Worm (Caenorhabditis elegans) whole organism, L3 larva: ENCODE results near the gene W04G3.11.

ENCODE experiments used
- R02D3.7 ChIP-seq: fragments of 150-350 bp; optimal IDR thresholded peaks from 2 replicates; lab custom pipeline; 2014; ENCODE audit warnings: missing biosample characterization, missing genetic modification characterization
- aly-2 ChIP-seq: fragments of 150-350 bp; optimal IDR thresholded peaks from 2 replicates; lab custom pipeline; 2014; ENCODE audit warnings: missing biosample characterization, missing genetic modification characterization
- ama-1 ChIP-seq: fragments of 150-350 bp; optimal IDR thresholded peaks from 2 replicates; lab custom pipeline; 2018
- ceh-28 ChIP-seq: fragments of 150-350 bp; optimal IDR thresholded peaks from 2 replicates; lab custom pipeline; 2014; ENCODE audit warnings: missing biosample characterization, missing genetic modification reagents, missing genetic modification characterization
- ceh-82 ChIP-seq: fragments of 150-350 bp; optimal IDR thresholded peaks from 2 replicates; lab custom pipeline; 2014; ENCODE audit warnings: missing biosample characterization, missing genetic modification characterization
- ceh-9 ChIP-seq: sonication (generic microtip); optimal IDR thresholded peaks from 2 replicates; lab custom pipeline; 2018; ENCODE audit warnings: missing biosample characterization, missing genetic modification characterization
- egl-27 ChIP-seq: sonication (generic microtip); optimal IDR thresholded peaks from 4 replicates; lab custom pipeline; 2017; ENCODE audit warnings: missing biosample characterization, missing genetic modification reagents, missing genetic modification characterization
- egl-5 ChIP-seq: fragments of 150-350 bp; optimal IDR thresholded peaks from 2 replicates; lab custom pipeline; 2017; ENCODE audit warnings: missing biosample characterization, missing genetic modification reagents, missing genetic modification characterization, inconsistent platforms
- elt-1 ChIP-seq: fragments of 150-350 bp; optimal IDR thresholded peaks from 2 replicates; lab custom pipeline; 2014; ENCODE audit warnings: missing biosample characterization, missing genetic modification characterization
- elt-2 ChIP-seq: sonication (generic microtip); optimal IDR thresholded peaks from 2 replicates; lab custom pipeline; 2016; ENCODE audit warnings: missing genetic modification reagents, mild to moderate bottlenecking, missing genetic modification characterization, missing compliant biosample characterization
- elt-3 ChIP-seq, 3 experiments: fragments of 150-350 bp in 1 of 3; sonication (generic microtip) in 2 of 3; optimal IDR thresholded peaks; 2 replicates in 2 of 3; 4 replicates in 1 of 3; lab custom pipeline; 2014 to 2017; ENCODE audit warnings: missing biosample characterization in 3 of 3, missing genetic modification characterization in 3 of 3
- fkh-10 ChIP-seq: sonication (generic microtip); optimal IDR thresholded peaks from 2 replicates; lab custom pipeline; 2017; ENCODE audit warnings: missing biosample characterization, missing genetic modification reagents, missing genetic modification characterization
- fkh-2 ChIP-seq: fragments of 150-350 bp; optimal IDR thresholded peaks from 2 replicates; lab custom pipeline; 2014; ENCODE audit warnings: missing biosample characterization, missing genetic modification reagents, missing genetic modification characterization
- fos-1 ChIP-seq: fragments of 150-350 bp; optimal IDR thresholded peaks from 2 replicates; lab custom pipeline; 2014; ENCODE audit warnings: missing biosample characterization, missing genetic modification characterization
- hmg-11 ChIP-seq: sonication (generic microtip); optimal IDR thresholded peaks from 2 replicates; lab custom pipeline; 2016; ENCODE audit warnings: missing genetic modification characterization, missing compliant biosample characterization
- jun-1 ChIP-seq: fragments of 150-350 bp; optimal IDR thresholded peaks from 2 replicates; lab custom pipeline; 2014; ENCODE audit warnings: missing biosample characterization, missing genetic modification reagents, missing genetic modification characterization
- lin-15B ChIP-seq: fragments of 150-350 bp; optimal IDR thresholded peaks from 2 replicates; lab custom pipeline; 2014; ENCODE audit warnings: missing biosample characterization, missing genetic modification characterization
- lin-39 ChIP-seq: fragments of 150-350 bp; optimal IDR thresholded peaks from 2 replicates; lab custom pipeline; 2018; ENCODE audit warnings: missing biosample characterization, missing genetic modification reagents, missing genetic modification characterization
- lsy-12 ChIP-seq: sonication (generic microtip); optimal IDR thresholded peaks from 2 replicates; lab custom pipeline; 2016; ENCODE audit warnings: mild to moderate bottlenecking, missing genetic modification characterization, missing compliant biosample characterization
- mdl-1 ChIP-seq: fragments of 150-350 bp; optimal IDR thresholded peaks from 2 replicates; lab custom pipeline; 2014; ENCODE audit warnings: missing biosample characterization, missing genetic modification characterization
- mml-1 ChIP-seq: fragments of 150-350 bp; sonication (generic microtip); optimal IDR thresholded peaks from 3 replicates; lab custom pipeline; 2014; ENCODE audit warnings: missing biosample characterization, missing genetic modification characterization
- nhr-11 ChIP-seq: fragments of 150-350 bp; optimal IDR thresholded peaks from 2 replicates; lab custom pipeline; 2014; ENCODE audit warnings: missing biosample characterization, missing genetic modification characterization
- nhr-12 ChIP-seq: fragments of 150-350 bp; optimal IDR thresholded peaks from 2 replicates; lab custom pipeline; 2014; ENCODE audit warnings: missing biosample characterization, missing genetic modification characterization
- nhr-23 ChIP-seq: fragments of 150-350 bp; optimal IDR thresholded peaks from 2 replicates; lab custom pipeline; 2014; ENCODE audit warnings: missing biosample characterization, missing genetic modification reagents, missing genetic modification characterization
- nhr-237 ChIP-seq: fragments of 150-350 bp; optimal IDR thresholded peaks from 2 replicates; lab custom pipeline; 2014; ENCODE audit warnings: missing biosample characterization, missing genetic modification characterization
- nhr-25 ChIP-seq: sonication (generic microtip); optimal IDR thresholded peaks from 2 replicates; lab custom pipeline; 2017; ENCODE audit warnings: missing biosample characterization, missing genetic modification characterization
- nhr-28 ChIP-seq: fragments of 150-350 bp; optimal IDR thresholded peaks from 2 replicates; lab custom pipeline; 2014; ENCODE audit warnings: missing biosample characterization, missing genetic modification characterization
- nhr-43 ChIP-seq: sonication (generic microtip); optimal IDR thresholded peaks from 2 replicates; lab custom pipeline; 2016; ENCODE audit warnings: mild to moderate bottlenecking, missing genetic modification characterization, missing compliant biosample characterization; ENCODE audit not compliant: poor library complexity, severe bottlenecking
- nhr-67 ChIP-seq: fragments of 150-350 bp; optimal IDR thresholded peaks from 2 replicates; lab custom pipeline; 2014; ENCODE audit warnings: missing biosample characterization, missing genetic modification characterization
- nhr-77 ChIP-seq: fragments of 150-350 bp; optimal IDR thresholded peaks from 2 replicates; lab custom pipeline; 2014; ENCODE audit warnings: missing biosample characterization, missing genetic modification characterization
- pha-4 ChIP-seq: fragments of 150-350 bp; optimal IDR thresholded peaks from 2 replicates; lab custom pipeline; 2014; ENCODE audit warnings: missing biosample characterization, missing genetic modification reagents, missing genetic modification characterization
- pqm-1 ChIP-seq: fragments of 150-350 bp; optimal IDR thresholded peaks from 2 replicates; lab custom pipeline; 2017; ENCODE audit warnings: missing biosample characterization, missing genetic modification characterization, inconsistent platforms
- sea-2 ChIP-seq: fragments of 150-350 bp; sonication (generic microtip); optimal IDR thresholded peaks from 4 replicates; lab custom pipeline; 2014; ENCODE audit warnings: missing biosample characterization, missing genetic modification reagents, missing genetic modification characterization
- tbx-2 ChIP-seq: sonication (generic microtip); optimal IDR thresholded peaks from 2 replicates; lab custom pipeline; 2016; ENCODE audit warnings: mild to moderate bottlenecking, missing genetic modification characterization, missing compliant biosample characterization
- unc-62 ChIP-seq: fragments of 150-350 bp; sonication (generic microtip); optimal IDR thresholded peaks from 4 replicates; lab custom pipeline; 2014; ENCODE audit warnings: missing biosample characterization, missing genetic modification reagents, missing genetic modification characterization
- zag-1 ChIP-seq: fragments of 150-350 bp; optimal IDR thresholded peaks from 2 replicates; lab custom pipeline; 2014; ENCODE audit warnings: missing biosample characterization, missing genetic modification characterization
- ztf-11 ChIP-seq: fragments of 150-350 bp; optimal IDR thresholded peaks from 2 replicates; lab custom pipeline; 2014; ENCODE audit warnings: missing biosample characterization, missing genetic modification characterization

W04G3.11 gene

ce11 chrX:11122412-11122811 is 33.4 kb downstream of the W04G3.11 start:
- TF ChIP-seq aly-2: no peak
- TF ChIP-seq lin-39 (tag; lab: Kevin White, UChicago): no peak
- TF ChIP-seq ztf-11: no peak
- no peak for TF ChIP-seq ceh-28
- no peak for TF ChIP-seq R02D3.7 (tag; lab: Kevin White, UChicago)
- no peak for TF ChIP-seq sea-2 (GFP tag; lab: Kevin White, UChicago)
- TF ChIP-seq zag-1: no peak
- no peak for TF ChIP-seq egl-27
- no peak for TF ChIP-seq unc-62
- no peak for TF ChIP-seq jun-1 (tag; lab: Kevin White, UChicago)
- TF ChIP-seq elt-1 (tag; lab: Kevin White, UChicago): no peak
- TF ChIP-seq tbx-2 (tag; lab: Kevin White, UChicago): no peak

DNA sequence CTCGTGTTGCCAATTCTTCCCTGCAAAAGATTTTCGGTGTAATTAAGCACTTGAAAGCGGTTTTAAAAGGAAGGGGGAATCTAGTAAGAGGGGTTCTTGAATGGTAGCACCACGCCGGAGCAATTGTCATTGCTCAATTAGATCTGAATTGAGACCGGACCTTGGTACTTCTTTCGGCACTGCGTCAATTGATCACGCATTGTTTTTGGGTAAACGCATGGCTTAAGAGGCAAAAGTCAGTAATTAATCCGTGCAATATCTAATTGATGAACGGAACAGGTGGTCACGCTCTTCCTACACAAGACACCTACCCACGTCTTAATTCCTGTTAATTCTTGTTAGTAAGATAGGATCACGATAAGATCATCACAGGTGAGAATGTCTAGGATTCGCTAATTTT is 35.0 kb downstream of the W04G3.11 start:
- no peak for TF ChIP-seq lin-15B
- no peak for TF ChIP-seq lin-39 (tag; lab: Kevin White, UChicago)
- TF ChIP-seq nhr-11 (tag; lab: Kevin White, UChicago): no peak
- no peak for TF ChIP-seq mml-1
- TF ChIP-seq hmg-11 (tag; lab: Kevin White, UChicago): no peak
- TF ChIP-seq fos-1 (tag; lab: Kevin White, UChicago): no peak
- TF ChIP-seq ceh-9 (tag; lab: Kevin White, UChicago): no peak
- no peak for TF ChIP-seq nhr-43 (tag; lab: Kevin White, UChicago)
- TF ChIP-seq ztf-11: no peak
- no peak for TF ChIP-seq nhr-67
- TF ChIP-seq ceh-28: no peak
- TF ChIP-seq ceh-82: no peak

ce11 chrX:11125520-11125919 is 36.5 kb downstream of the W04G3.11 start, which contains the start of gene alr-1:
TSS of gene alr-1 (minus strand) at chrX:11125620.
- no peak for TF ChIP-seq sea-2 (GFP tag; lab: Kevin White, UChicago)
- TF ChIP-seq egl-27: no peak
- no peak for TF ChIP-seq nhr-23 (tag; lab: Kevin White, UChicago)
- no peak for TF ChIP-seq nhr-77 (tag; lab: Kevin White, UChicago)
- no peak for TF ChIP-seq lin-15B
- TF ChIP-seq lsy-12: no peak

DNA sequence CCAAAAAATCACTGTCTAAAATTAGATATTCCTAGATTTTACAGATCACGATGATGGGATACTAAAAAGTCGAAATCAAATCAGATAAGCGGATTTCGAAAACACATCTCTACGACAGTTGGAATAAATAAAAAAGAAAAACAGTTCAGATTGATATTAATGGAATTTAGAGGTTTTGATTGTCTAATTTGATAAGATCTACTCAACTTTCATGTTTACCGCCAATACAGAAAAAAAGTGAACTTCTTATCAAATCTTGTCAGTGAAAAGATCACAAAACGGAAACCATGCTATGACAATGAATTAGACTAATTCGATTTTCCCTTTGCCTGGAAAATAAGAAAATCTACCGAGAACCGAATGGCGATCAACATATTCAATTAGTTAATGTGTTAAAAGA is 37.3 kb downstream of the W04G3.11 start:
- TF ChIP-seq elt-3 (tag; optimal IDR thresholded peaks at IDR 0.05; lab: Kevin White, UChicago) (no peak), nhr-12 (no peak), nhr-25 (tag; lab: Kevin White, UChicago) (no peak), nhr-23 (tag; lab: Kevin White, UChicago) (no peak), nhr-67 (no peak), pqm-1 (no peak)

ce11 chrX:11132260-11132659 is 43.3 kb downstream of the W04G3.11 start:
- TF ChIP-seq lin-15B (no peak), hmg-11 (tag; lab: Kevin White, UChicago) (no peak), elt-2 (tag; lab: Kevin White, UChicago) (peak; percentile 78), pha-4 (tag; lab: Kevin White, UChicago) (peak; percentile 51), ama-1 (lab: Kevin White, UChicago) (no peak), nhr-28 (tag; lab: Kevin White, UChicago) (no peak), nhr-12 (no peak), pqm-1 (peak; percentile 51), unc-62 (no peak)

DNA sequence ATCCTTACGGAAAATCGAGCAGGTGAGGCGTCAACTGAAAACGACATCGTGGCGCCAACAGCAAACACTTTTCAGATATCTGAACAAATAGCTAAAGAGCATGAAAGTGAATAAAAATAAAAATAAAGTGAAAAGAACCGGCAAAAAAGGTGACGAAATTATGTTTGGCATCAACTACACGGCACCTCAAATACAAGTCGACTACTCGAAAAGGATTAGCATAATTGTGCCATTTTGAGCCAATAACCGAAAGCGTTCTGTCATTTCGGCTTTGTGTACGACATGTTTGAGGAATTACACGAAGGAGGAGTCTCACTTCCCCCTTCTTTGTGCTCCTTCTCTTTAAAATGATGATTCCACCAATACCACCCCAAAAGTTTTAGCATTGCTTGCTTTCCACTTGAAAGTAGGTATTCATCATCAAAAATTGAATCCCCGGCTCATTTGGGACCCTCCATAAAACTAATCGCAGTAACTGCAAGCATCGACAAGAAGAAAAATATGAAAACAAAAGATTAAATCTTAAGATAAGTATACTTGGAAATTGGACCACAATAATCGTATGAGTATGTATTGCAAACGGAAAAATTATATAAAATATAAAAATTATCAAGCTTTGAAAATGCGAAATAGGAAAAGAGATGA is 45.9 kb downstream of the W04G3.11 start:
- TF ChIP-seq nhr-237 (no peak), nhr-67 (no peak), elt-1 (tag; lab: Kevin White, UChicago) (no peak), mdl-1 (tag; lab: Kevin White, UChicago) (no peak), elt-2 (tag; lab: Kevin White, UChicago) (no peak), ceh-82 (no peak), mml-1 (no peak), egl-5 (tag; lab: Kevin White, UChicago) (no peak), lsy-12 (no peak), fkh-2 (tag; lab: Kevin White, UChicago) (no peak), nhr-25 (tag; lab: Kevin White, UChicago) (no peak), aly-2 (no peak), nhr-77 (tag; lab: Kevin White, UChicago) (no peak), pqm-1 (no peak), fkh-10 (GFP tag; lab: Kevin White, UChicago) (no peak), ama-1 (lab: Kevin White, UChicago) (no peak)
